Worm (Caenorhabditis elegans): Measurements from ENCODE around the gene sri-42.
A peak's percentile ranks its signal among the peaks of the same experiment; 100 is the strongest.

sri-42 gene

ce11 chrII:3109533-3109932, 33.2 kb downstream of the sri-42 start:
- TF ChIP-seq Y53G8AR.9 (GFP tag; conservative IDR thresholded peaks at IDR 0.05) (no peak), him-1 (tag; optimal IDR thresholded peaks at IDR 0.05) (no peak), hmg-20 (GFP tag; IDR thresholded peaks at IDR 0.05) (no peak), dox-1 (GFP tag; IDR thresholded peaks at IDR 0.05) (0 out of 2 replicates have a peak, but pooled peaks have one; percentile 12), zfh-2 (GFP tag; conservative IDR thresholded peaks at IDR 0.05) (peak; percentile 55; the same call in 1 of the 2 replicates), ceh-91 (GFP tag; IDR thresholded peaks at IDR 0.05) (no peak), F10E7.11 (tag; optimal IDR thresholded peaks at IDR 0.05) (no peak)

DNA sequence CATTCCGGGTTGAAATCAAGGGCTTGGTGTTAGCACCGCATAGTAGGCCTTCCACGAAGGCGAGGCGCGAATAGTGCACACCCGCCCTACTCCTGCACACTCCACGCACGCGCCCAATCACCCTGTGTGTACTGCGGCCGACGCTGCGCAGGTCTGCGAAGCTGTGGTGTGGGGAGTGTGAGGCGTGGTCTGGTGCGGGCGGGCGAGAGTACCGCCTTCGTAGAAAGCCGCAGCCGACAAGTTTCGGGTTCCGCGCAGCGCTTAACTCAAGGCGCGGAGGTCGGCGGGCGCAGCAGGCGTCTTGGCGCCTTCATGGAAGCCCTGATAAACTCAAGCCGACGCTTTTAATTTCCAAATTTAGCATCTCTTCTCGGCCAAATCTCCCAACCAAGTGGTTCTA, 34.7 kb downstream of the sri-42 start:
- TF ChIP-seq T07F8.4 (tag; optimal IDR thresholded peaks at IDR 0.05) (no peak), ztf-6 (GFP tag; IDR thresholded peaks at IDR 0.05) (no peak), egrh-3 (GFP tag; IDR thresholded peaks at IDR 0.05) (peak; percentile 84), Y67H2A.10 (GFP tag; conservative IDR thresholded peaks at IDR 0.05) (no peak), F57C9.4 (tag; optimal IDR thresholded peaks at IDR 0.05) (no peak), lir-1 (GFP tag; conservative IDR thresholded peaks at IDR 0.05) (no peak), madf-3 (GFP tag; IDR thresholded peaks at IDR 0.05) (no peak), mcd-1 (GFP tag; IDR thresholded peaks at IDR 0.05) (no peak), tbp1 (GFP tag; optimal IDR thresholded peaks at IDR 0.05) (no peak), snpc-1.1 (tag; optimal IDR thresholded peaks at IDR 0.05; ENCODE audit: insufficient read depth) (peak; percentile 59), mes-4 (tag; optimal IDR thresholded peaks at IDR 0.05) (no peak), repo-1 (tag; optimal IDR thresholded peaks at IDR 0.05) (no peak), let-607 (tag; optimal IDR thresholded peaks at IDR 0.05) (no peak), chd-7 (tag; optimal IDR thresholded peaks at IDR 0.05) (peak; percentile 7), zfh-2 (GFP tag; conservative IDR thresholded peaks at IDR 0.05) (peak; percentile 93), nhr-90 (tag; optimal IDR thresholded peaks at IDR 0.05) (no peak), nhr-27 (tag; optimal IDR thresholded peaks at IDR 0.05) (no peak), fkh-3 (tag; optimal IDR thresholded peaks at IDR 0.05) (no peak), nfyb-1 (GFP tag; IDR thresholded peaks at IDR 0.05) (no peak), lin-54 (GFP tag; optimal IDR thresholded peaks at IDR 0.05) (no peak), B0336.3 (GFP tag; IDR thresholded peaks at IDR 0.05) (no peak), F39B2.1 (GFP tag; IDR thresholded peaks at IDR 0.05) (no peak), snpc-4 (GFP tag; optimal IDR thresholded peaks at IDR 0.05) (no peak), snpc-4 (tag; optimal IDR thresholded peaks at IDR 0.05) (peak in 3 of 4 experiments; percentile 51 to 81 (median 58)), ztf-25 (GFP tag; IDR thresholded peaks at IDR 0.05) (no peak), rpc-1 (optimal IDR thresholded peaks at IDR 0.05) (no peak), rpc-1 (tag; optimal IDR thresholded peaks at IDR 0.05) (no peak), rcor-1 (GFP tag; IDR thresholded peaks at IDR 0.05) (no peak), egl-44 (GFP tag; IDR thresholded peaks at IDR 0.05) (no peak)

- no peak for TF ChIP-seq ceh-79 (tag; optimal IDR thresholded peaks at IDR 0.05)
- TF ChIP-seq C06A6.2 (GFP tag; conservative IDR thresholded peaks at IDR 0.05): no peak
- no peak for TF ChIP-seq unc-130 (GFP tag; optimal IDR thresholded peaks at IDR 0.05)
- no peak for TF ChIP-seq hlh-26 (GFP tag; conservative IDR thresholded peaks at IDR 0.05)
- TF ChIP-seq nfya-1 (tag; optimal IDR thresholded peaks at IDR 0.05; ENCODE audit: borderline replicate concordance, insufficient read depth): no peak
- no peak for TF ChIP-seq nfyb-1 (GFP tag; IDR thresholded peaks at IDR 0.05)
- no peak for TF ChIP-seq athp-1 (tag; optimal IDR thresholded peaks at IDR 0.05)
- TF ChIP-seq rec-8 (tag; optimal IDR thresholded peaks at IDR 0.05): no peak
- TF ChIP-seq Y67H2A.10 (GFP tag; conservative IDR thresholded peaks at IDR 0.05): no peak
- TF ChIP-seq rcor-1 (GFP tag; IDR thresholded peaks at IDR 0.05): no peak
- TF ChIP-seq snpc-1.1 (tag; optimal IDR thresholded peaks at IDR 0.05; ENCODE audit: insufficient read depth): no peak
- no peak for TF ChIP-seq die-1 (tag; optimal IDR thresholded peaks at IDR 0.05)
- TF ChIP-seq F39B2.1 (GFP tag; IDR thresholded peaks at IDR 0.05): no peak
- TF ChIP-seq sea-2 (GFP tag; IDR thresholded peaks at IDR 0.05): no peak
- TF ChIP-seq sdz-38 (tag; optimal IDR thresholded peaks at IDR 0.05): no peak
- TF ChIP-seq nhr-27 (tag; optimal IDR thresholded peaks at IDR 0.05): no peak
Observed at ce11 chrII:3105765-3106164, 37.0 kb downstream of the sri-42 start, which contains the start of gene clec-122. clec-122 (plus strand) TSS chrII:3106065.

All from whole organism, young adult.